Worm (Caenorhabditis elegans) whole organism, L4 larva: ENCODE measurements around the gene txdc-12.2.

Experiments used
- F44E2.7 ChIP-seq: fragments of 200-800 bp; sonication (Bioruptor generic); IDR thresholded peaks from 2 replicates; pipeline ENCODE4 v2.1.2; 2022; ENCODE audit warnings: missing genetic modification characterization, missing compliant biosample characterization
- F49E8.2 ChIP-seq: sonication (generic microtip); optimal IDR thresholded peaks from 2 replicates; lab custom pipeline; 2016; ENCODE audit warnings: missing compliant biosample characterization, mild to moderate bottlenecking, missing genetic modification characterization, borderline replicate concordance
- Y48G9A.11 ChIP-seq: fragments of 200-800 bp; sonication (Bioruptor generic); IDR thresholded peaks from 2 replicates; pipeline ENCODE4 v1.3.6; 2022; ENCODE audit warnings: missing genetic modification reagents, missing genetic modification characterization, missing compliant biosample characterization
- aha-1 ChIP-seq: fragments of 150-350 bp; peaks from one replicate; lab custom pipeline; 2014; ENCODE audit warnings: missing biosample characterization, missing genetic modification characterization
- attf-4 ChIP-seq: sonication (generic microtip); optimal IDR thresholded peaks from 3 replicates; lab custom pipeline; 2017; ENCODE audit warnings: missing biosample characterization, missing genetic modification characterization
- ceh-62 ChIP-seq: sonication (generic microtip); optimal IDR thresholded peaks from 2 replicates; lab custom pipeline; 2017; ENCODE audit warnings: missing biosample characterization, missing genetic modification characterization
- ces-1 ChIP-seq: fragments of 150-350 bp; sonication (generic microtip); optimal IDR thresholded peaks from 4 replicates; lab custom pipeline; 2014; ENCODE audit warnings: missing biosample characterization, missing genetic modification reagents, missing genetic modification characterization
- cey-2 ChIP-seq: sonication (generic microtip); optimal IDR thresholded peaks from 3 replicates; lab custom pipeline; 2017; ENCODE audit warnings: missing genetic modification characterization, mild to moderate bottlenecking, missing compliant biosample characterization, antibody characterized with exemption, borderline replicate concordance; ENCODE audit not compliant: insufficient read depth
- daf-12 ChIP-seq: fragments of 150-350 bp; optimal IDR thresholded peaks from 2 replicates; lab custom pipeline; 2014; ENCODE audit warnings: missing biosample characterization, missing genetic modification reagents, missing genetic modification characterization
- daf-16 ChIP-seq, 3 experiments: sonication (generic microtip); optimal IDR thresholded peaks; 2 replicates each; lab custom pipeline; 2016 to 2017; ENCODE audit warnings: missing genetic modification characterization in 3 of 3, missing genetic modification reagents in 3 of 3, mild to moderate bottlenecking in 2 of 3, missing compliant biosample characterization in 2 of 3, missing biosample characterization in 1 of 3, moderate library complexity in 1 of 3
- daf-19 ChIP-seq: fragments of 200-800 bp; sonication (Bioruptor generic); conservative IDR thresholded peaks from 2 replicates; pipeline ENCODE4 v1.3.6; 2022; ENCODE audit warnings: missing genetic modification characterization, missing compliant biosample characterization
- daf-8 ChIP-seq: fragments of 200-800 bp; sonication (Bioruptor generic); IDR thresholded peaks from 2 replicates; pipeline ENCODE4 v1.3.6; 2022; ENCODE audit warnings: missing genetic modification characterization, missing compliant biosample characterization
- dmd-9 ChIP-seq: fragments of 200-800 bp; sonication (Bioruptor generic); IDR thresholded peaks from 2 replicates; pipeline ENCODE4 v1.3.6; 2022; ENCODE audit warnings: missing genetic modification reagents, missing genetic modification characterization, missing compliant biosample characterization
- egl-27 ChIP-seq: sonication (generic microtip); optimal IDR thresholded peaks from 3 replicates; lab custom pipeline; 2017; ENCODE audit warnings: missing biosample characterization, missing genetic modification reagents, missing genetic modification characterization
- fkh-10 ChIP-seq: fragments of 150-350 bp; optimal IDR thresholded peaks from 2 replicates; lab custom pipeline; 2014; ENCODE audit warnings: missing biosample characterization, missing genetic modification reagents, missing genetic modification characterization
- hif-1 ChIP-seq, 2 experiments: sonication (generic microtip); optimal IDR thresholded peaks; 2 replicates each; lab custom pipeline; 2016 to 2017; ENCODE audit warnings: missing compliant biosample characterization in 2 of 2, missing genetic modification characterization in 2 of 2, missing genetic modification reagents in 2 of 2, missing genotype in 2 of 2, mild to moderate bottlenecking in 1 of 2
- hlh-11 ChIP-seq: fragments of 200-800 bp; sonication (Bioruptor generic); optimal IDR thresholded peaks from 2 replicates; lab custom pipeline; 2018; ENCODE audit warnings: mild to moderate bottlenecking, missing genetic modification characterization, missing compliant biosample characterization
- hlh-30 ChIP-seq: sonication (generic microtip); optimal IDR thresholded peaks from 2 replicates; lab custom pipeline; 2017; ENCODE audit warnings: antibody characterized with exemption, mild to moderate bottlenecking, missing genetic modification characterization, missing compliant biosample characterization; ENCODE audit not compliant: insufficient read depth
- hmg-1.1 ChIP-seq: fragments of 200-800 bp; sonication (Bioruptor generic); IDR thresholded peaks from 2 replicates; pipeline ENCODE4 v1.3.6; 2022; ENCODE audit warnings: missing genetic modification reagents, missing genetic modification characterization, missing compliant biosample characterization
- jun-1 ChIP-seq: fragments of 150-350 bp; optimal IDR thresholded peaks from 2 replicates; lab custom pipeline; 2014; ENCODE audit warnings: missing biosample characterization, missing genetic modification reagents, missing genetic modification characterization
- lin-13 ChIP-seq: fragments of 150-350 bp; optimal IDR thresholded peaks from 2 replicates; lab custom pipeline; 2014; ENCODE audit warnings: missing biosample characterization, missing genetic modification reagents, missing genetic modification characterization
- lin-15B ChIP-seq: fragments of 150-350 bp; sonication (generic microtip); optimal IDR thresholded peaks from 3 replicates; lab custom pipeline; 2014; ENCODE audit warnings: missing biosample characterization, missing genetic modification characterization
- lin-29 ChIP-seq: fragments of 200-800 bp; sonication (Bioruptor generic); IDR thresholded peaks from 2 replicates; pipeline ENCODE4 v1.3.6; 2022; ENCODE audit warnings: missing genetic modification reagents, missing genetic modification characterization, missing compliant biosample characterization
- lin-38 ChIP-seq: fragments of 200-800 bp; sonication (Bioruptor generic); IDR thresholded peaks from 2 replicates; pipeline ENCODE4 v1.3.6; 2022; ENCODE audit warnings: missing genetic modification reagents, missing genetic modification characterization, missing compliant biosample characterization
- mdl-1 ChIP-seq, 2 experiments: fragments of 150-350 bp in 1 of 2; sonication (generic microtip) in 1 of 2; optimal IDR thresholded peaks; 2 replicates each; lab custom pipeline; 2014 to 2017; ENCODE audit warnings: missing biosample characterization in 2 of 2, missing genetic modification characterization in 2 of 2
- mep-1 ChIP-seq: fragments of 150-350 bp; sonication (generic microtip); optimal IDR thresholded peaks from 3 replicates; lab custom pipeline; 2014; ENCODE audit warnings: missing biosample characterization, missing genetic modification characterization
- mxl-2 ChIP-seq: fragments of 200-800 bp; sonication (Bioruptor generic); conservative IDR thresholded peaks from 2 replicates; pipeline ENCODE4 v1.3.6; 2022; ENCODE audit warnings: missing genetic modification reagents, missing genetic modification characterization, missing compliant biosample characterization
- nhr-10 ChIP-seq: fragments of 150-350 bp; optimal IDR thresholded peaks from 2 replicates; lab custom pipeline; 2014; ENCODE audit warnings: missing biosample characterization, missing genetic modification characterization
- nhr-111 ChIP-seq: fragments of 200-800 bp; sonication (Bioruptor generic); optimal IDR thresholded peaks from 2 replicates; lab custom pipeline; 2018; ENCODE audit warnings: mild to moderate bottlenecking, missing genetic modification characterization, missing compliant biosample characterization
- nhr-41 ChIP-seq: fragments of 200-800 bp; sonication (Bioruptor generic); IDR thresholded peaks from 2 replicates; pipeline ENCODE4 v1.3.6; 2022; ENCODE audit warnings: missing genetic modification reagents, missing genetic modification characterization, missing compliant biosample characterization
- nhr-42 ChIP-seq: fragments of 200-800 bp; sonication (Bioruptor generic); IDR thresholded peaks from 2 replicates; pipeline ENCODE4 v1.3.6; 2022; ENCODE audit warnings: missing genetic modification characterization, missing compliant biosample characterization
- nhr-77 ChIP-seq: fragments of 150-350 bp; optimal IDR thresholded peaks from 2 replicates; lab custom pipeline; 2014; ENCODE audit warnings: missing biosample characterization, missing genetic modification characterization
- rbr-2 ChIP-seq: sonication (generic microtip); optimal IDR thresholded peaks from 2 replicates; lab custom pipeline; 2016; ENCODE audit warnings: missing genotype, missing genetic modification characterization, missing compliant biosample characterization
- sdz-12 ChIP-seq: fragments of 200-800 bp; sonication (Bioruptor generic); optimal IDR thresholded peaks from 2 replicates; lab custom pipeline; 2018; ENCODE audit warnings: mild to moderate bottlenecking, missing genetic modification characterization, missing compliant biosample characterization
- spr-1 ChIP-seq: sonication (generic microtip); optimal IDR thresholded peaks from 2 replicates; lab custom pipeline; 2016; ENCODE audit warnings: mild to moderate bottlenecking, missing genetic modification characterization, missing compliant biosample characterization
- tag-97 ChIP-seq: fragments of 200-800 bp; sonication (Bioruptor generic); IDR thresholded peaks from 2 replicates; pipeline ENCODE4 v1.3.6; 2022; ENCODE audit warnings: missing genetic modification characterization, missing compliant biosample characterization
- unc-62 ChIP-seq, 3 experiments: fragments of 150-350 bp in 1 of 3; sonication (generic microtip); optimal IDR thresholded peaks in 2 of 3; peaks in 1 of 3; 1 replicate in 1 of 3; 2 replicates in 2 of 3; lab custom pipeline; 2014 to 2017; ENCODE audit warnings: missing biosample characterization in 3 of 3, missing genetic modification characterization in 3 of 3, missing genetic modification reagents in 3 of 3, missing genotype in 1 of 3
- vab-7 ChIP-seq: fragments of 200-800 bp; sonication (Bioruptor generic); IDR thresholded peaks from 2 replicates; pipeline ENCODE4 v1.3.6; 2022; ENCODE audit warnings: missing genetic modification reagents, missing genetic modification characterization, missing compliant biosample characterization
- zfp-3 ChIP-seq: fragments of 200-800 bp; sonication (Bioruptor generic); conservative IDR thresholded peaks from 2 replicates; pipeline ENCODE4 v1.3.6; 2022; ENCODE audit warnings: missing genetic modification reagents, missing genetic modification characterization, missing compliant biosample characterization

The txdc-12.2 gene

DNA sequence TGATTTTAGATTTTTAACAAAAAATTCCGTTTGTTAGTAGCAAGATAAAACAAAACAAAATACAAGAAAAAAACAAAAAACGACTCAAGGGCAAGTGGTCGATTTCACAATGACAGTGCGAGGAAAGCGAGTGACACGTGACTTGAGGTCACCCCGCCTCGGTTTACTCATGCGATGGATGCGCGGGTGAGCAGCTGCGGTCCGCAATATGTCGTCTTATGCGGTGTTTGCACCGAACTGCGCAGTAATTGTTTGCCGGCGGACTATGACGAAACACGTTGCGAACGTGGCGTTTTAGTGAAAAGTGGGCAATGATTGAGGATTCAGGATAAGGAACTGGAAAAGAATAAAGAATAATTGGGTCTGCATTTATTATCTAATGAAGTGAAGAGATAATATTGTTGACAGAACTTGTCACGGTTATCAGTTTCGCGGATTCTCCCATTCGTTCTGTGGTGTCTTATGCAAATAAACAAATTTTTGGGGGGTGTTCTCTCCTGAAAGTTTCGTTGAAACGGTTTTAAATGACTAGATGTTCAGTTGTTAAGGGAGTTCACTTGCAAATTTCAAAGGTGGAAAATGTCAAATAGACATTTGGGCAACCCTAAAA lies 2.8 kb upstream of the txdc-12.2 start (continued):
- TF ChIP-seq hlh-11 (tag; lab: Kevin White, UChicago) = peak; percentile 91
- TF ChIP-seq sdz-12 (GFP tag; lab: Kevin White, UChicago) = no peak
- no peak for TF ChIP-seq ceh-62 (tag; lab: Kevin White, UChicago)
- TF ChIP-seq Y48G9A.11 (GFP tag; lab: Robert Waterston, UW) = no peak
- no peak for TF ChIP-seq lin-38 (GFP tag; lab: Robert Waterston, UW)
- TF ChIP-seq mep-1 (tag; lab: Kevin White, UChicago) = peak; percentile 85
- TF ChIP-seq lin-29 (GFP tag; lab: Robert Waterston, UW) = no peak
- TF ChIP-seq nhr-42 = peak; percentile 63; the same call in 1 of the 2 replicates
- no peak for TF ChIP-seq ces-1
- TF ChIP-seq nhr-111 (GFP tag; lab: Kevin White, UChicago) = no peak
- TF ChIP-seq daf-16 (GFP tag; optimal IDR thresholded peaks at IDR 0.05; lab: Kevin White, UChicago) = peak in 1 of 2 experiments; percentile 32
- TF ChIP-seq daf-16 (tag; optimal IDR thresholded peaks at IDR 0.05; lab: Kevin White, UChicago) = peak; percentile 95
- peak; percentile 61 for TF ChIP-seq rbr-2
- peak in 1 of 2 experiments; percentile 36 for TF ChIP-seq hif-1 (tag; optimal IDR thresholded peaks at IDR 0.05; lab: Kevin White, UChicago)
- TF ChIP-seq nhr-41 = no peak
- no peak for TF ChIP-seq daf-8
- TF ChIP-seq daf-19 (GFP tag; lab: Robert Waterston, UW) = no peak
- TF ChIP-seq tag-97 (GFP tag; lab: Robert Waterston, UW) = no peak
- no peak for TF ChIP-seq jun-1
- no peak for TF ChIP-seq nhr-10 (tag; lab: Kevin White, UChicago)
- no peak for TF ChIP-seq attf-4
- no peak for TF ChIP-seq F49E8.2 (tag; lab: Kevin White, UChicago)
- no peak for TF ChIP-seq lin-15B (tag; lab: Kevin White, UChicago)
- TF ChIP-seq daf-12 = no peak
- TF ChIP-seq nhr-77 = no peak
- TF ChIP-seq lin-13 (GFP tag; lab: Kevin White, UChicago) = peak; percentile 34
- TF ChIP-seq mdl-1 (tag; optimal IDR thresholded peaks at IDR 0.05; lab: Kevin White, UChicago) = peak; percentile 65 to 79
- TF ChIP-seq dmd-9 (GFP tag; lab: Robert Waterston, UW) = no peak
- TF ChIP-seq zfp-3 (GFP tag; lab: Robert Waterston, UW) = no peak
- no peak for TF ChIP-seq mxl-2
- TF ChIP-seq egl-27 (tag; lab: Kevin White, UChicago) = no peak
- TF ChIP-seq vab-7 (GFP tag; lab: Robert Waterston, UW) = 0 out of 2 replicates have a peak, but pooled peaks have one; percentile 9
- TF ChIP-seq fkh-10 (GFP tag; lab: Kevin White, UChicago) = peak; percentile 17

DNA sequence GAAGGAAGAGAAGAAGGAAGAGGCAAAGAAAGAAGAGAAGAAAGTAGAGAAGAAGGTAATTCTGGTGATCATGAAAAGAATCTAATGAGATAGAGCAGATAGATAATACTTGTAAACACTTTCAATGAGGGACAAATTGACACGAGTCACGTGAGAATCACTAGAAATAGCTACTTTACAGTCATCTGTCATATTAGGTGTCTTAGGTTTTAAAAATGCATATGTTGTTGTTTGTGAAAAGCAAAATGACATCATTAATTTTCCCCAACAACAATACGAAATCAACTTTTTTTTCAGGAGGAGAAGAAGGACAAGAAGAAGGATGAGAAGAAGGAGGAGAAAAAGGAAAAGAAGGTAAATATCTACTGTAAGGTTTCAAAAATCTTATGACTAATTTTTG lies 919 bp downstream of the txdc-12.2 start:
- TF ChIP-seq hlh-30 (tag; lab: Kevin White, UChicago) (peak; percentile 30), unc-62 (GFP tag; optimal IDR thresholded peaks at IDR 0.05 in 1 of 2; lab: Kevin White, UChicago) (peak in 1 of 2 experiments; percentile 36), unc-62 (tag; optimal IDR thresholded peaks at IDR 0.05; lab: Kevin White, UChicago) (no peak), cey-2 (tag; lab: Kevin White, UChicago) (no peak), rbr-2 (no peak), spr-1 (no peak)

DNA sequence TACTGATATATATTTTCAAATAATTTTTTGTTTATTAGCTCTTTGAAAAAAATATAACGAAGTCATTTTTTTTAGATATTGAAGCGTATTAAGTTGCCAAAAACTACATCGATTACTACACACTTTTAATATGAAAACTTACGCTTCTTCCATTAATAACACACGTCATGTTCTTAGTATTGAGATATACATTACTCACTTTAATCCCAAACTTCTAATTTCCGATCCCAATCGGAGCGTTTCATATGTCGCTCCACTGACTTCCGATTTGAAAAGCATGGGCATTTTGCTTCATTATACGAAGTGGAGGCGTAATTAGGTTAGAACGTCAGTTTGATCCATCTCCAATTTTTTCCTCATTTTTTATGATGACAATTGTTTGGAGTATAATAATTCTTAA lies 4.6 kb downstream of the txdc-12.2 start:
- TF ChIP-seq hmg-1.1 (GFP tag; lab: Robert Waterston, UW) (no peak), F44E2.7 (GFP tag; lab: Robert Waterston, UW) (no peak), aha-1 (tag; lab: Kevin White, UChicago) (peak; percentile 89)
